Worm (Caenorhabditis elegans): ENCODE measurements around the gene his-40.

The his-40 gene

DNA sequence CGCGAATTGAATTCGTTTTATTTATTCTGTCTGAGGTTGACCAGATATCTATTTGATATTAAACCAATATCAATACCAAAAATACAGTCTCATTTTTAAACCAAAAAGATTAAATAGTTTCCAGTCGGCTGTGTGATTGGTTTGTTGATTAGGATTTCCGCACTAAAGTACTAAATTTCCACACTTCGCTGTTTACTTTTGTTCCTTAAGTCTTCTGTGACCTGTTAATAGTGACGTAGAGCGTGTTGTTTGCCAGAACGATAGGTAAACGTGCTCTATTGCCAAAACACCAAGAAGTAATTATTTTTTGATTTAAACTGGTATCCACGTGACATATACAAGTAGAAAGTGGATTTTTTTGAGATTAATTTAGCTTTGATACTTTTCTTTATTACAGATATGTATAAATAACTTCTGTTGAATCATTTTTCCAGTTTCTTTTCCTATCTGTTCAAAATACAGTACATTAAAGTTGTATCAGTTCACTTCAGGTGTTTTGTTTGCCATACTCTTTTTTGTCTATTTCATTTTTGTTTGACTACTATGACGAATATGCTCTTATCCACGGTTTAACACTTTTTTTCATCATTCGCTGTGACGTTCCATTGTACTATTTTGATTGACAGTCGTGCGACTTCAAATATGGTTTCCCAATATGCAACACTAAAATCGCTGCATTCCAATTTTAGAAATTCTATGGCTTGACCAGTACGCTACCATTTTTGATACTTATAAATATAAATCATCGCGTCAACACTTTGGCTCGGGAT, 18.9 kb upstream of the his-40 start:
- TF ChIP-seq him-1 (tag; optimal IDR thresholded peaks at IDR 0.05): no peak
- no peak for TF ChIP-seq W03F9.2 (tag; optimal IDR thresholded peaks at IDR 0.05)
- no peak for TF ChIP-seq dao-5 (tag; optimal IDR thresholded peaks at IDR 0.05)

DNA sequence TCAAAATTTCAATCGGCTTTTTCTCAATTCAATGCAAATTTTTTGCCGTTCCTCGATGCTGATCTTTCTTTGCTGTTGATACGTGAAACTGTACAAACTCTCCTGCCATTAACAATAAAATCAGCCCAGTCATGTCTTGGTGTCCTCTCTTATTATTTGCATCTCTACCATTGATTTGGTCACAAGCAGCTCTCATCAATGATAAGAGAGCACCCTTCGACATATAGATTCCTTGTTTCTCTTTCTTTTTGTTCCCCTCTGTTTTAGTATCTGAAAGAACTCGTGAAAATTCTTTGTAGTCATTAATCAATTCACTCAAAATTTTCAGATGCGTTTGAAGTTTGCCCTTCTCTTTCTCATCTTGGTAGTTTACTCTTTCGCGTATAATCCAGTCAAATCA, 18.1 kb upstream of the his-40 start, which contains the start of gene lron-7:
TSS of gene lron-7 (plus strand) at position 323 of the 400 bp plus-strand sequence.
- no peak for TF ChIP-seq him-1 (tag; optimal IDR thresholded peaks at IDR 0.05)
- TF ChIP-seq W03F9.2 (tag; optimal IDR thresholded peaks at IDR 0.05): no peak
- no peak for TF ChIP-seq dao-5 (tag; optimal IDR thresholded peaks at IDR 0.05)

DNA sequence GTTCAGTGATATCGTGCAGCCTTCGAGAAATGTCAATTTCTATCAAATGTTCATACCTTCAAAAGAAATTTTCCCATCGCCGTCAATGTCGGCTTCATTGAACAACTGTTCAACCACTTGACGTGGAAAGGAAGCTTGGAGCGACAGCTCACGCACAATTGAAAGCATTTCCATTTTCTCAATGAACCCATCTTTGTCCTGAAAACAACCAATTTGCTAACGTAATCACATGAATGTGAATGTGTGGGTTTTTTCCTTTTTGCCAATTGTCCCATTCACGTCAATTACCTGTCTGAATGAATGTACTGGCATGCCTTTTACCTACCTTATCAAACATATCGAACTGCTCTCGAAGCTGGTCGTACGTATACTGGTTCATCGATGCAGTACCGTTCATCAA, 13.6 kb upstream of the his-40 start:
- TF ChIP-seq dao-5 (tag; optimal IDR thresholded peaks at IDR 0.05) (no peak), W03F9.2 (tag; optimal IDR thresholded peaks at IDR 0.05) (no peak), him-1 (tag; optimal IDR thresholded peaks at IDR 0.05) (no peak)

DNA sequence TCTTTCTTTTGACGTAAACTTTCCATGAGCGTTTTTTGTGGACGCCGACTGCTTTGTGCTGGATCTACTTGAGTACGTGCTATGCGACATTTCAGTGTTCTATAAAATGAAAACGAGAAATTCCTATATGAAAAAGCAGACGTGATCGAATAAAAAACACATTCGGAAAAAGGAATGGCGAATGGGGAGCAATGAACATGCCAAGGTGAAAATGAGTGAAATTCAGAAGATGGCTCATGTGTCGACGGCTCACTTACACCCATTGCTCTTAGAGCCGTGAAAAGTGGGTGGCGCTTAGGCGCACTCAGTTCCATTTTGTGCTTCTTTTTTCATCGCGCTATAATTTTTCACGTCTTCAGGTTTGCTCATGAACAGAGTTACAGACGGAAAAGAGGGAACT, 11.3 kb upstream of the his-40 start, which contains the start of gene K03A1.4:
TSS of gene K03A1.4 (minus strand) at position 101 of the 400 bp plus-strand sequence.
- TF ChIP-seq W03F9.2 (tag; optimal IDR thresholded peaks at IDR 0.05) (no peak), him-1 (tag; optimal IDR thresholded peaks at IDR 0.05) (no peak), dao-5 (tag; optimal IDR thresholded peaks at IDR 0.05) (no peak)

DNA sequence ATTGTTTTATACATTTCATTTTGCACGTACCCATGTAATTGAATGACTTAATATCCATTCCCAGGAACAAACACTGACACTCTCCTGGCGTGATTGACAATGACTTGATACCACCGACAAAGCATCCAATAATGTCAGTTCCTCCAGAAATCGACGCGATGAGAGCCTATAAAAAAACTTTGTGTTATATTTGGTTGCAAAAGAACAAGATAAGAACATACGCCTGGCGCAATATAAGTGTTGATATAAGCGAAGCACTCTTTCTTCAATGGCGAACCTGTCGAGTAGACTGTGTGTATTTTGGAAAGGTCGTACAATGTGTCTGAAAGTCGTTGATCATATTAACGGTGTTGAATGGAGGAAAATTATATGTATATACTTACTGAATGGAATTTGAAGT, 6.8 kb upstream of the his-40 start:
- no peak for TF ChIP-seq W03F9.2 (tag; optimal IDR thresholded peaks at IDR 0.05)
- TF ChIP-seq him-1 (tag; optimal IDR thresholded peaks at IDR 0.05): no peak
- no peak for TF ChIP-seq dao-5 (tag; optimal IDR thresholded peaks at IDR 0.05)

DNA sequence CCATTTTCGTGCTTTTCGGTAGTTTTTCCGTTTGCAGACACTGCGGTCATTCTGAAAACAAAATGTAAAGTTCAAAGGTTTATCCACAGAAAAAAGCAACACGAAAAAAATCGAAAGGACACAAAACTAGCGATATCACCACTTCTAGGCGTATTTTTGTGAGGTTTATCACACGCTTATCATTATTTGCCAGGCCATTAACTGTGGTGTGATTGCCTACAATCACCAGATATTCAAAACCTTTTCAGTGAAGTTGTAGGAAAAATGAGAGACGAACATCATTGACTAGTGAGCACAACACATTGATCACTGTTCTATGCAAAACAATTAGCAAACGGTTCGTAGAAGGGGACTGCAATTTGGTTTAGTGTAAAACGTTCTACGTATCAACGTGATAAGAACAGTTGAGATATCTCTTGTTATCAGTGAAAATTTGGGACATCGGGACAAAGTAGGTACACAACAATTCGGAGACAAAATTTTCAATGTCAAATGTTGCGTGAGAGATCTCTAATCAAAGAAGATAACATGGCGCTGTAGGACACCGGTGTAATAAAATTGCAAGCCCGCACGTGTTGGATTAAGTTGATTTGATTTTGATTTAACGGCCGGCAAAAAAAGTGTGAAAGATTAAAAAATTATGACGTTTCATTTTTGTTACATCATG, 4.3 kb upstream of the his-40 start, which contains the start of gene sur-5:
TSS of gene sur-5 (minus strand) at position 51 of the 667 bp plus-strand sequence.
- no peak for TF ChIP-seq him-1 (tag; optimal IDR thresholded peaks at IDR 0.05)
- TF ChIP-seq dao-5 (tag; optimal IDR thresholded peaks at IDR 0.05): no peak
- TF ChIP-seq W03F9.2 (tag; optimal IDR thresholded peaks at IDR 0.05): no peak

DNA sequence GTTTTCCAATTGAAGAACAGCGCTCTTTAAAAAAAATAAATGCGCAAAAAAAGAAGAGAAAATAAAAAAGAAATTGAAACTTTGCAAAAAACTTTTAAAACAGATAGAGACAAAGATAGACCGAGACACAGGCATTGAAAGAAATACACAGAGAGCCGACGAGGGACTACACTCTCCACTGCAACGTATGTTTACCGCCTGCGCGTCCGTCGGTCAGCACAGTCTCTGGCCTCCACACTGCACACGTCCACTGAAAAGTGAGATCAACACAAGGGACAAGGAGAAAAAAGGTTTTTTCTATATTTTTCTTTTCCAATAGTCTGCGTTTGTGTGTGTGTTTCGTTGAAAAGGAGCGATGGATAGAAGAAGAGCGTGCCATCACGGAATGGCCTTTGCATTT, 3.5 kb upstream of the his-40 start:
- TF ChIP-seq W03F9.2 (tag; optimal IDR thresholded peaks at IDR 0.05) (no peak), him-1 (tag; optimal IDR thresholded peaks at IDR 0.05) (no peak), dao-5 (tag; optimal IDR thresholded peaks at IDR 0.05) (no peak)

DNA sequence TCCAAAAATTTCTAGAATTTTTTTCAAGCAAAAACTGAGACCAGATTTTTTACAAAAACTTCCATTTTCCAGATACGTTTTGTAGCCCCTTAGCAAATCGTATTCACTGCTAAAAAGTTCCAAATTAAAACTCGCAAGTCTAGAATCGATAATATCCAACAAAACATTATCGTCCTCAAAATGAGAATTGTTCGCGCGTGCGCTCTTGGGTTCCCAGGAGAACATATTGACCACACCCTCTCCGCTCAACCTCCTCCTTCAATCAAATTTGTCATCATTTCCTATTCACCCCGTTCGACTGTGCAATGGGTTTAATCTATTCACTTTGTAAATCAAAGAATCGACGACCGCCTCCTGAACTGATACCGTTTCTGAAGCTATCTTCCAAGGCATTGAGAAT, 2.0 kb downstream of the his-40 start:
- TF ChIP-seq W03F9.2 (tag; optimal IDR thresholded peaks at IDR 0.05): no peak

DNA sequence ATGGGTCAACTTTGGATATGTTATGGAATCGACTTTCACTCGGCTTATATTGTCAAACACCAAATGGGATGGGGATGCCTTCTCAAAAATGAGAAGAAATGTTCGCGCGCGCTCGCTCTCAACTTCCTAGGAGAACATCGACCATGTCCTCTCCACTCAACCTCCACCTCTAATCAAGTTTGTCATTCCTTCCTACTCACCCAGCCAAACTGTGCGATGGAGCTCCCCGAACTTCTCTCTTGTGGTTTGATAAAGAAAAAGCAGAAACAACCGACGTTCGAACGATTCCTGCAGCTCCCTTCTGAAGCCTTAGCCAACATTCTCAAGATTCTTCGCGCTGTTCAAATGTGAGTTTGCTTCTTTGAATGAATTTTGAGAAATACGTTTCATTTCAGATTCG, 3.3 kb downstream of the his-40 start:
- TF ChIP-seq him-1 (tag; optimal IDR thresholded peaks at IDR 0.05): no peak
- TF ChIP-seq dao-5 (tag; optimal IDR thresholded peaks at IDR 0.05): no peak
- TF ChIP-seq W03F9.2 (tag; optimal IDR thresholded peaks at IDR 0.05): no peak

DNA sequence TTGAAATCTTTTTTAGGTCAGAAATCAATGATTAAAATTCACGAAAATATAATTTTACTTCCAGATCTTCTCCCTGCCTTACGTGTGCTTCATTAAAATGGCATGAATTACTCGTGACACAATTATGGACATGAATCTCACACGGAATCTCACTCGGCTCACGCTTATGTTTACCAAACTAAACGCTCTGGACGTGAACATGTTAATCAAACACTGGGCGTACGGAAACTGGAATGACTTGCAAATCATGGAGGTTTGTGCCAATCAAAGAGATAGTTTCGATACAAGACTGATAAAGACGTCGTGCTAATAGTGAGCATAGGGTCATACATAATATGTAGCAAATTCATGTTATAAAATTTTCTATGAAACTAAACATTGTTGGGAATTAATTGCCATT, 4.7 kb downstream of the his-40 start:
- no peak for TF ChIP-seq dao-5 (tag; optimal IDR thresholded peaks at IDR 0.05)
- no peak for TF ChIP-seq him-1 (tag; optimal IDR thresholded peaks at IDR 0.05)
- TF ChIP-seq W03F9.2 (tag; optimal IDR thresholded peaks at IDR 0.05): no peak

DNA sequence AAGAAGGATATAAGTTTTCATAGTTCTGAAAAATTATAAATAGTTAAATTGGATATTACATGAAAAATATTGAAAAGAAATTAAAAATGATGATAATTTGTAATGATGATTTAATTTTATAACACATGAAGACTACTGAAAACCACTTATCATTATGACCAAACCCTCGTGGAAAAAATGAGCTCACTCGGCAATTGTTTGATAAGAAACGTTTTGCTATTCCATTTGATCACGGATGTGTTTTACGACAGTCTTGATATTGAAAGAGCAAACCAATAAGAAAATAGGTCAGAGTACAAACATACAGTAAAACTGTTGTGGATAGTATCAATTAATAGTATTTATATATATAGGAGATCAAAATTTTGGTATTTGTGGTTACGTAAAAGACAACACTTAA, 5.4 kb downstream of the his-40 start, which contains the start of gene spp-3:
TSS of gene spp-3 (minus strand) at position 25 of the 400 bp plus-strand sequence.
- TF ChIP-seq W03F9.2 (tag; optimal IDR thresholded peaks at IDR 0.05) (no peak), him-1 (tag; optimal IDR thresholded peaks at IDR 0.05) (no peak)

DNA sequence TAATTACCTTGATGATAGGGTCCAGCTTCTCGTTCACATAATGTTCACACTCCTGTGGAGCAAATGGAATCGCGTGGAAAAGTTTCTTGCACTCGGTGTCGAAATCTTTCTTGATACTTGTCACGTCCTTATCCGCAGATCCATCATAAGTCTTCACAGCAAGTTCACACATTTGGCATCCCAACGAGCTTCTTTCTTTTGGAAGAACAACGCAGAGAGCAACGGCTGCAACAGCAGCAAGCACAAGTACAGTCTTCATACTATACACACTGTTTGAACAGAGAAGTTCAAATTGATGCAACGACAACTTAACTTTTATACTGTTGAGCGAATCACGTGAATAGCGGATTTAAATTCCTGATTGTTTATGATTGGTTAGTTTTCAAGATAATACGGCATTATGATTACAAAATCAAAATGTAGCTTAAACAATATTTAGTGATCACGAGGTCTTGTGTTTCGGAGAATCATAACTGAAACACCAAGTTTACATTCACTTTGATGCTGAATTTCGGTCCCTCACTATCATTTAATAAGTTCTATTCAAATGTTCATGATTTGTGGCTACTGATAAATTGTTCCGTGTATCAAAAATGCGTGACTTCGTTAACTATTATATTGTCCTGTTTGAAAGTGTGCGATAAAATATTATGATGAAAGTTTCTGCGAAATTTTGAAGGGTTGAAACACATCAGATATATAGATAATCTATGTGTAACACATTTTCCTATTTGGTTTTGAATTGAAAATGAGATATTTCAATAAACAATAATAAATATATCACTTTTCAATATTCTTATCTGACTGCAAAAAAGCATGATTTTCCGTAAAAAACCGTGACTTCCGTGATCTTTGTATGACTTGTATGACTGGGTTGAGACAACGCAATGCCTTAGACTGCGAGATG, 6.8 kb downstream of the his-40 start, which contains the start of the genes spp-2 and spp-6:
TSS of gene spp-2 (minus strand) at position 334 of the 907 bp plus-strand sequence.
TSS of gene spp-6 (plus strand) at position 857 of the 907 bp plus-strand sequence.
- no peak for TF ChIP-seq W03F9.2 (tag; optimal IDR thresholded peaks at IDR 0.05)
- TF ChIP-seq him-1 (tag; optimal IDR thresholded peaks at IDR 0.05): no peak
- TF ChIP-seq dao-5 (tag; optimal IDR thresholded peaks at IDR 0.05): no peak

DNA sequence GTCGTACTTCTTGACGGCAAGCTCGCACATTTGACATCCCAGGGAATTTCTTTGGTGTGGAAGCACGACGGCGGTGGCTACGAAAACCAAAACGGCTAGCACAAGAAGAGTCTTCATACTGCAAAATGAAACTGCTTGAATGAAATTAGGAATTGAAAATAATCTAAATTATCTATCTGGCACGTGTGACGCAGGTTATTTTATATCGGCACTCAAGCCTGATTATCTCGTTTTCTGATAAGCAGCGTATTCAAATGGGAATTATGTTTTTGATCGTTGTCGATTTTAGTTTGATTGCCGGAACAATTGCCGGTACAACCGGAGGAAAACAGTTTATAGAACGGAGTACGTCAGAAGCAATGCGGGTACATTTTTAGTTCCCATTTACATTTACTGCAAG, 8.7 kb downstream of the his-40 start, which contains the start of gene spp-4:
TSS of gene spp-4 (minus strand) at position 118 of the 400 bp plus-strand sequence.
- TF ChIP-seq dao-5 (tag; optimal IDR thresholded peaks at IDR 0.05) (no peak), W03F9.2 (tag; optimal IDR thresholded peaks at IDR 0.05) (no peak), him-1 (tag; optimal IDR thresholded peaks at IDR 0.05) (no peak)

All from whole organism, L4/young adult.